Worm (Caenorhabditis elegans) whole organism, L1 larva: ENCODE data around the gene rgs-1.
"Not testable (repeated sequence)": the region's sequence is repeated elsewhere in the genome, so short reads cannot be mapped to it uniquely, and the experiment has no call there.

Experiments used
- C04F5.9 ChIP-seq: sonication (generic microtip); optimal IDR thresholded peaks from 2 replicates; lab custom pipeline; 2016; ENCODE audit warnings: missing genetic modification characterization, missing compliant biosample characterization
- C34B4.2 ChIP-seq: sonication (generic microtip); optimal IDR thresholded peaks from 2 replicates; lab custom pipeline; 2017; ENCODE audit warnings: mild to moderate bottlenecking, missing genetic modification characterization, missing compliant biosample characterization
- Y116A8C.19 ChIP-seq: sonication (generic microtip); optimal IDR thresholded peaks from 2 replicates; lab custom pipeline; 2016; ENCODE audit warnings: missing compliant biosample characterization, missing genetic modification characterization, borderline replicate concordance
- aha-1 ChIP-seq: fragments of 150-350 bp; optimal IDR thresholded peaks from 2 replicates; lab custom pipeline; 2014; ENCODE audit warnings: missing biosample characterization, missing genetic modification characterization
- ceh-8 ChIP-seq: fragments of 200-800 bp; sonication (Bioruptor generic); optimal IDR thresholded peaks from 2 replicates; lab custom pipeline; 2018; ENCODE audit warnings: mild to moderate bottlenecking, missing genetic modification characterization, moderate library complexity, missing compliant biosample characterization
- ceh-88 ChIP-seq: fragments of 200-800 bp; sonication (Bioruptor generic); IDR thresholded peaks from 2 replicates; pipeline ENCODE4 v1.3.6; 2022; ENCODE audit warnings: missing genetic modification characterization, missing compliant biosample characterization
- dsc-1 ChIP-seq: sonication (generic microtip); optimal IDR thresholded peaks from 2 replicates; lab custom pipeline; 2016; ENCODE audit warnings: mild to moderate bottlenecking, missing genetic modification characterization, missing compliant biosample characterization
- efl-1 ChIP-seq, 4 experiments: fragments of 150-350 bp; optimal IDR thresholded peaks in 3 of 4; peaks in 1 of 4; 1 replicate in 1 of 4; 2 replicates in 3 of 4; lab custom pipeline; 2014; ENCODE audit warnings: missing biosample characterization in 2 of 4, missing genetic modification characterization in 2 of 4, missing genetic modification reagents in 2 of 4
- egl-13 ChIP-seq: sonication (generic microtip); optimal IDR thresholded peaks from 2 replicates; lab custom pipeline; 2016; ENCODE audit warnings: missing genotype, missing genetic modification reagents, missing genetic modification characterization, missing compliant biosample characterization
- egl-27 ChIP-seq, 2 experiments: fragments of 150-350 bp in 1 of 2; sonication (generic microtip); optimal IDR thresholded peaks; 3 replicates each; lab custom pipeline; 2017 to 2018; ENCODE audit warnings: missing biosample characterization in 2 of 2, missing genetic modification characterization in 2 of 2, missing genetic modification reagents in 2 of 2
- elt-2 ChIP-seq: sonication (generic microtip); optimal IDR thresholded peaks from 2 replicates; lab custom pipeline; 2016; ENCODE audit warnings: missing genetic modification characterization, mild to moderate bottlenecking, inconsistent platforms, missing compliant biosample characterization, missing genetic modification reagents
- elt-3 ChIP-seq, 6 experiments: fragments of 150-350 bp in 1 of 6; sonication (generic microtip); optimal IDR thresholded peaks; 2 replicates each; lab custom pipeline; 2017 to 2018; ENCODE audit warnings: missing biosample characterization in 6 of 6, missing genetic modification characterization in 6 of 6, inconsistent platforms in 1 of 6
- ets-5 ChIP-seq: fragments of 200-800 bp; sonication (Bioruptor generic); IDR thresholded peaks from 2 replicates; pipeline ENCODE4 v1.3.6; 2022; ENCODE audit warnings: missing genetic modification characterization, missing compliant biosample characterization
- fkh-10 ChIP-seq: sonication (generic microtip); optimal IDR thresholded peaks from 2 replicates; lab custom pipeline; 2017; ENCODE audit warnings: missing biosample characterization, missing genetic modification reagents, missing genetic modification characterization
- fkh-8 ChIP-seq: sonication (generic microtip); optimal IDR thresholded peaks from 2 replicates; lab custom pipeline; 2016; ENCODE audit warnings: mild to moderate bottlenecking, missing genetic modification characterization, missing compliant biosample characterization
- hlh-4 ChIP-seq: sonication (generic microtip); optimal IDR thresholded peaks from 2 replicates; lab custom pipeline; 2016; ENCODE audit warnings: mild to moderate bottlenecking, missing genetic modification characterization, missing compliant biosample characterization
- lin-13 ChIP-seq: fragments of 150-350 bp; optimal IDR thresholded peaks from 2 replicates; lab custom pipeline; 2014; ENCODE audit warnings: missing biosample characterization, missing genetic modification reagents, missing genetic modification characterization
- lin-15B ChIP-seq: fragments of 150-350 bp; sonication (generic microtip); optimal IDR thresholded peaks from 3 replicates; lab custom pipeline; 2014; ENCODE audit warnings: missing biosample characterization, missing genetic modification characterization
- lin-39 ChIP-seq: fragments of 150-350 bp; optimal IDR thresholded peaks from 2 replicates; lab custom pipeline; 2014; ENCODE audit warnings: missing biosample characterization, missing genetic modification reagents, missing genetic modification characterization
- mab-9 ChIP-seq: fragments of 200-800 bp; sonication (Bioruptor generic); IDR thresholded peaks from 2 replicates; pipeline ENCODE4 v1.3.6; 2022; ENCODE audit warnings: missing genetic modification reagents, missing genetic modification characterization, missing compliant biosample characterization
- mep-1 ChIP-seq: fragments of 150-350 bp; optimal IDR thresholded peaks from 2 replicates; lab custom pipeline; 2014; ENCODE audit warnings: missing biosample characterization, missing genetic modification characterization
- nhr-11 ChIP-seq: fragments of 150-350 bp; optimal IDR thresholded peaks from 2 replicates; lab custom pipeline; 2014; ENCODE audit warnings: missing biosample characterization, missing genetic modification characterization
- nhr-20 ChIP-seq: sonication (generic microtip); optimal IDR thresholded peaks from 2 replicates; lab custom pipeline; 2016; ENCODE audit warnings: mild to moderate bottlenecking, missing genetic modification characterization, missing compliant biosample characterization
- nhr-237 ChIP-seq: fragments of 150-350 bp; optimal IDR thresholded peaks from 2 replicates; lab custom pipeline; 2014; ENCODE audit warnings: missing biosample characterization, missing genetic modification characterization
- nhr-47 ChIP-seq: sonication (generic microtip); optimal IDR thresholded peaks from 2 replicates; lab custom pipeline; 2016; ENCODE audit warnings: mild to moderate bottlenecking, missing genetic modification characterization, moderate library complexity, missing compliant biosample characterization
- nhr-71 ChIP-seq: sonication (generic microtip); optimal IDR thresholded peaks from 2 replicates; lab custom pipeline; 2016; ENCODE audit warnings: mild to moderate bottlenecking, missing genetic modification characterization, moderate library complexity, missing compliant biosample characterization
- nhr-77 ChIP-seq: fragments of 150-350 bp; optimal IDR thresholded peaks from 2 replicates; lab custom pipeline; 2014; ENCODE audit warnings: missing biosample characterization, missing genetic modification characterization
- nhr-85 ChIP-seq: sonication (generic microtip); peaks from one replicate; lab custom pipeline; 2016; ENCODE audit warnings: missing genetic modification characterization, inconsistent platforms, missing compliant biosample characterization
- pax-3 ChIP-seq: fragments of 200-800 bp; sonication (Bioruptor generic); optimal IDR thresholded peaks from 2 replicates; lab custom pipeline; 2018; ENCODE audit warnings: mild to moderate bottlenecking, missing genetic modification characterization, moderate library complexity, missing compliant biosample characterization
- rnt-1 ChIP-seq: sonication (generic microtip); optimal IDR thresholded peaks from 2 replicates; lab custom pipeline; 2016; ENCODE audit warnings: mild to moderate bottlenecking, missing genetic modification characterization, moderate library complexity, missing compliant biosample characterization
- snu-23 ChIP-seq: sonication (generic microtip); optimal IDR thresholded peaks from 2 replicates; lab custom pipeline; 2016; ENCODE audit warnings: missing genetic modification characterization, missing compliant biosample characterization
- sox-4 ChIP-seq: sonication (generic microtip); optimal IDR thresholded peaks from 2 replicates; lab custom pipeline; 2016; ENCODE audit warnings: missing genetic modification characterization, missing compliant biosample characterization
- sup-37 ChIP-seq: fragments of 200-800 bp; sonication (Bioruptor generic); optimal IDR thresholded peaks from 2 replicates; lab custom pipeline; 2018; ENCODE audit warnings: mild to moderate bottlenecking, missing genetic modification characterization, missing compliant biosample characterization
- swsn-7 ChIP-seq: sonication (generic microtip); optimal IDR thresholded peaks from 2 replicates; lab custom pipeline; 2016; ENCODE audit warnings: missing genetic modification characterization, missing compliant biosample characterization
- unc-62 ChIP-seq: fragments of 150-350 bp; optimal IDR thresholded peaks from 2 replicates; lab custom pipeline; 2014; ENCODE audit warnings: missing biosample characterization, missing genetic modification reagents, missing genetic modification characterization
- unc-98 ChIP-seq: fragments of 200-800 bp; sonication (Bioruptor generic); IDR thresholded peaks from 2 replicates; pipeline ENCODE4 v1.3.6; 2022; ENCODE audit warnings: missing genetic modification characterization, missing compliant biosample characterization
- xbp-1 ChIP-seq: sonication (generic microtip); optimal IDR thresholded peaks from 2 replicates; lab custom pipeline; 2016; ENCODE audit warnings: missing genetic modification characterization, missing compliant biosample characterization
- zag-1 ChIP-seq: fragments of 150-350 bp; optimal IDR thresholded peaks from 2 replicates; lab custom pipeline; 2014; ENCODE audit warnings: missing biosample characterization, missing genetic modification characterization
- ztf-11 ChIP-seq, 2 experiments: sonication (generic microtip); optimal IDR thresholded peaks; 2 replicates each; lab custom pipeline; 2016 to 2017; ENCODE audit warnings: missing genetic modification characterization in 2 of 2, missing biosample characterization in 1 of 2, missing compliant biosample characterization in 1 of 2
- ztf-4 ChIP-seq: fragments of 150-350 bp; optimal IDR thresholded peaks from 2 replicates; lab custom pipeline; 2014; ENCODE audit warnings: missing biosample characterization, missing genetic modification characterization

The rgs-1 gene

ce11 chrIII:10050321-10050720 is 34.0 kb upstream of the rgs-1 start, which contains the start of gene T16G12.3:
Gene T16G12.3 (plus strand): TSS chrIII:10050621.
- not testable (repeated sequence) for TF ChIP-seq sup-37; unc-62; ztf-11 (tag; optimal IDR thresholded peaks at IDR 0.05; lab: Kevin White, UChicago)

- TF ChIP-seq elt-2 (tag; lab: Kevin White, UChicago) = peak; percentile 61
- no peak for TF ChIP-seq elt-3 (tag; optimal IDR thresholded peaks at IDR 0.05; lab: Kevin White, UChicago)
Observed at ce11 chrIII:10049682-10050081, 33.3 kb upstream of the rgs-1 start, which contains the start of gene T16G12.1. Gene T16G12.1 (minus strand): TSS chrIII:10049857.

- TF ChIP-seq nhr-237 (tag; lab: Kevin White, UChicago) (no peak), unc-98 (GFP tag; lab: Robert Waterston, UW) (no peak), ceh-8 (GFP tag; lab: Kevin White, UChicago) (no peak), mab-9 (GFP tag; lab: Robert Waterston, UW) (no peak), lin-39 (tag; lab: Kevin White, UChicago) (no peak), ets-5 (no peak), nhr-85 (tag; lab: Kevin White, UChicago) (no peak), lin-13 (no peak), zag-1 (tag; lab: Kevin White, UChicago) (no peak), egl-13 (tag; lab: Kevin White, UChicago) (no peak), egl-27 (tag; optimal IDR thresholded peaks at IDR 0.05; lab: Kevin White, UChicago) (no peak), Y116A8C.19 (tag; lab: Kevin White, UChicago) (no peak), mep-1 (tag; lab: Kevin White, UChicago) (no peak), nhr-11 (tag; lab: Kevin White, UChicago) (no peak), snu-23 (no peak), hlh-4 (no peak), sup-37 (no peak)
Observed at ce11 chrIII:10040013-10040412, 23.7 kb upstream of the rgs-1 start, which contains the start of gene T16G12.7. Gene T16G12.7 (minus strand): TSS chrIII:10040113.

ce11 chrIII:10037150-10037549 is 20.8 kb upstream of the rgs-1 start, which contains the start of gene M04D8.7:
Gene M04D8.7 (plus strand): TSS chrIII:10037450.
- TF ChIP-seq egl-13 (tag; lab: Kevin White, UChicago) (no peak), fkh-8 (peak; percentile 41), nhr-71 (tag; lab: Kevin White, UChicago) (peak; percentile 12), lin-15B (tag; lab: Kevin White, UChicago) (no peak), elt-3 (tag; optimal IDR thresholded peaks at IDR 0.05; lab: Kevin White, UChicago) (no peak)

ce11 chrIII:10035783-10036182 is 19.4 kb upstream of the rgs-1 start, which contains the start of gene xbx-3:
Gene xbx-3 (plus strand): TSS chrIII:10035945.
- TF ChIP-seq dsc-1 (tag; lab: Kevin White, UChicago) (peak; percentile 29), C04F5.9 (tag; lab: Kevin White, UChicago) (no peak), fkh-10 (GFP tag; lab: Kevin White, UChicago) (peak; percentile 17), aha-1 (tag; lab: Kevin White, UChicago) (no peak), unc-62 (no peak), xbp-1 (peak; percentile 27), nhr-77 (tag; lab: Kevin White, UChicago) (no peak), snu-23 (no peak), mep-1 (tag; lab: Kevin White, UChicago) (peak; percentile 20), swsn-7 (tag; lab: Kevin White, UChicago) (peak; percentile 44), ztf-4 (tag; lab: Kevin White, UChicago) (peak; percentile 34), rnt-1 (tag; lab: Kevin White, UChicago) (no peak), sox-4 (tag; lab: Kevin White, UChicago) (peak; percentile 84), fkh-8 (peak; percentile 98), nhr-47 (tag; lab: Kevin White, UChicago) (peak; percentile 79), nhr-11 (tag; lab: Kevin White, UChicago) (peak; percentile 66), ets-5 (no peak), C34B4.2 (tag; lab: Kevin White, UChicago) (no peak), pax-3 (peak; percentile 29), zag-1 (tag; lab: Kevin White, UChicago) (no peak), egl-27 (tag; optimal IDR thresholded peaks at IDR 0.05; lab: Kevin White, UChicago) (no peak), elt-2 (tag; lab: Kevin White, UChicago) (no peak), efl-1 (optimal IDR thresholded peaks at IDR 0.05; lab: Kevin White, UChicago) (no peak), efl-1 (GFP tag; optimal IDR thresholded peaks at IDR 0.05 in 1 of 2; lab: Kevin White, UChicago) (no peak), ceh-88 (GFP tag; lab: Robert Waterston, UW) (no peak), nhr-20 (tag; lab: Kevin White, UChicago) (peak; percentile 13), nhr-71 (tag; lab: Kevin White, UChicago) (peak; percentile 84), hlh-4 (no peak)
